Fruit fly (Drosophila melanogaster) whole organism, embryonic: Measurements from ENCODE around the gene CG15543.

ENCODE experiments used
- Asciz ChIP-seq: fragments of 200-800 bp; sonication (Bioruptor generic); optimal IDR thresholded peaks from 2 replicates; lab custom pipeline; 2017; ENCODE audit warnings: missing biosample characterization, mild to moderate bottlenecking, missing genetic modification characterization, missing genetic modification reagents
- Atf-2 ChIP-seq: fragments of 200-800 bp; sonication (Bioruptor generic); optimal IDR thresholded peaks from 2 replicates; lab custom pipeline; 2016; ENCODE audit warnings: missing biosample characterization, missing genetic modification characterization
- CG10462 ChIP-seq: fragments of 200-800 bp; sonication (Bioruptor generic); optimal IDR thresholded peaks from 2 replicates; lab custom pipeline; 2016; ENCODE audit warnings: missing biosample characterization, missing genetic modification characterization
- CG11093 ChIP-seq: fragments of 200-800 bp; sonication (Bioruptor generic); IDR thresholded peaks from 3 replicates; pipeline ENCODE4 v1.3.6; 2022; ENCODE audit warnings: missing biosample characterization, missing genetic modification characterization
- CG12299 ChIP-seq: fragments of 200-800 bp; sonication (Bioruptor generic); optimal IDR thresholded peaks from 2 replicates; lab custom pipeline; 2018; ENCODE audit warnings: missing biosample characterization, mild to moderate bottlenecking, missing genetic modification characterization
- CG14710 ChIP-seq: fragments of 200-800 bp; sonication (Bioruptor generic); optimal IDR thresholded peaks from 3 replicates; lab custom pipeline; 2019; ENCODE audit warnings: missing biosample characterization, mild to moderate bottlenecking, missing genetic modification characterization, moderate library complexity
- CG14965 ChIP-seq: fragments of 200-800 bp; sonication (Bioruptor generic); optimal IDR thresholded peaks from 2 replicates; lab custom pipeline; 2016; ENCODE audit warnings: missing biosample characterization, missing genetic modification characterization, borderline replicate concordance
- CG15269 ChIP-seq: fragments of 200-800 bp; sonication (Bioruptor generic); optimal IDR thresholded peaks from 2 replicates; lab custom pipeline; 2018; ENCODE audit warnings: missing biosample characterization, mild to moderate bottlenecking, missing genetic modification characterization, moderate library complexity
- CG1647 ChIP-seq: fragments of 200-800 bp; sonication (Bioruptor generic); optimal IDR thresholded peaks from 3 replicates; lab custom pipeline; 2016; ENCODE audit warnings: missing biosample characterization, missing genetic modification characterization
- CG16779 ChIP-seq: fragments of 200-800 bp; sonication (Bioruptor generic); IDR thresholded peaks from 2 replicates; pipeline ENCODE4 v1.3.6; 2022; ENCODE audit warnings: missing biosample characterization, missing genetic modification characterization
- CG17361 ChIP-seq: fragments of 200-800 bp; sonication (Bioruptor generic); IDR thresholded peaks from 3 replicates; pipeline ENCODE4 v1.3.6; 2022; ENCODE audit warnings: missing biosample characterization, missing genetic modification characterization
- CG3838 ChIP-seq: fragments of 200-800 bp; sonication (Bioruptor generic); optimal IDR thresholded peaks from 3 replicates; lab custom pipeline; 2016; ENCODE audit warnings: missing biosample characterization, missing genetic modification characterization
- CG4617 ChIP-seq: fragments of 200-800 bp; sonication (Bioruptor generic); optimal IDR thresholded peaks from 3 replicates; lab custom pipeline; 2016; ENCODE audit warnings: missing biosample characterization, missing genetic modification characterization, borderline replicate concordance
- CG7745 ChIP-seq: fragments of 200-800 bp; sonication (Bioruptor generic); optimal IDR thresholded peaks from 2 replicates; lab custom pipeline; 2018; ENCODE audit warnings: missing biosample characterization, mild to moderate bottlenecking, missing genetic modification characterization, moderate library complexity
- CG7987 ChIP-seq: fragments of 200-800 bp; sonication (Bioruptor generic); optimal IDR thresholded peaks from 2 replicates; lab custom pipeline; 2018; ENCODE audit warnings: missing biosample characterization, mild to moderate bottlenecking, missing genetic modification characterization, moderate library complexity
- CG8478 ChIP-seq: fragments of >200 bp; optimal IDR thresholded peaks from 2 replicates; lab custom pipeline; 2018
- CG8924 ChIP-seq: fragments of 200-800 bp; optimal IDR thresholded peaks from 3 replicates; lab custom pipeline; 2019; ENCODE audit warnings: missing biosample characterization, mild to moderate bottlenecking, missing genetic modification characterization, moderate library complexity
- CTCF ChIP-seq: fragments of 200-800 bp; sonication (Bioruptor generic); optimal IDR thresholded peaks from 2 replicates; lab custom pipeline; 2017; ENCODE audit warnings: missing biosample characterization, mild to moderate bottlenecking, missing genetic modification characterization, moderate library complexity
- Fer2 ChIP-seq: fragments of 200-800 bp; sonication (Bioruptor generic); optimal IDR thresholded peaks from 2 replicates; lab custom pipeline; 2018; ENCODE audit warnings: missing biosample characterization, mild to moderate bottlenecking, missing genetic modification characterization, moderate library complexity
- Hr51 ChIP-seq, 2 experiments: fragments of 200-800 bp; sonication (Bioruptor generic); optimal IDR thresholded peaks; 2 replicates in 1 of 2; 3 replicates in 1 of 2; lab custom pipeline; 2016 to 2018; ENCODE audit warnings: missing biosample characterization in 2 of 2, missing genetic modification characterization in 2 of 2, mild to moderate bottlenecking in 1 of 2, moderate library complexity in 1 of 2
- Nf-YC ChIP-seq: fragments of 200-800 bp; optimal IDR thresholded peaks from 3 replicates; lab custom pipeline; 2019; ENCODE audit warnings: missing biosample characterization, mild to moderate bottlenecking, missing genetic modification characterization, moderate library complexity
- Ravus ChIP-seq: fragments of 200-800 bp; sonication (Bioruptor generic); IDR thresholded peaks from 2 replicates; pipeline ENCODE4 v1.3.6; 2022; ENCODE audit warnings: missing biosample characterization, missing genetic modification characterization
- Sin3A ChIP-seq: fragments of >200 bp; optimal IDR thresholded peaks from 2 replicates; lab custom pipeline; 2018
- TFAM ChIP-seq: fragments of 200-800 bp; sonication (Bioruptor generic); optimal IDR thresholded peaks from 2 replicates; lab custom pipeline; 2017; ENCODE audit warnings: missing biosample characterization, missing genetic modification characterization, inconsistent platforms
- bbx ChIP-seq: fragments of 200-800 bp; sonication (Bioruptor generic); IDR thresholded peaks from 2 replicates; pipeline ENCODE4 v1.3.6; 2022; ENCODE audit warnings: missing biosample characterization, missing genetic modification characterization; ENCODE audit not compliant: partially characterized antibody
- chn ChIP-seq: fragments of 200-800 bp; sonication (Bioruptor generic); optimal IDR thresholded peaks from 2 replicates; lab custom pipeline; 2016; ENCODE audit warnings: missing biosample characterization, missing genetic modification characterization
- ems ChIP-seq: fragments of 200-800 bp; sonication (Bioruptor generic); optimal IDR thresholded peaks from 3 replicates; lab custom pipeline; 2016; ENCODE audit warnings: missing biosample characterization, missing genetic modification characterization
- ewg ChIP-seq: fragments of 200-800 bp; sonication (Bioruptor generic); optimal IDR thresholded peaks from 3 replicates; lab custom pipeline; 2017; ENCODE audit warnings: mild to moderate bottlenecking, missing biosample characterization, missing genetic modification reagents, missing genetic modification characterization
- fd64A ChIP-seq: fragments of 200-800 bp; sonication (Bioruptor generic); optimal IDR thresholded peaks from 3 replicates; lab custom pipeline; 2018; ENCODE audit warnings: missing biosample characterization, mild to moderate bottlenecking, missing genetic modification characterization
- jigr1 ChIP-seq: fragments of 200-800 bp; sonication (Bioruptor generic); IDR thresholded peaks from 3 replicates; pipeline ENCODE4 v1.3.6; 2022; ENCODE audit warnings: missing biosample characterization, missing genetic modification characterization
- kni ChIP-seq: fragments of 200-800 bp; sonication (Bioruptor generic); optimal IDR thresholded peaks from 3 replicates; lab custom pipeline; 2017; ENCODE audit warnings: mild to moderate bottlenecking, missing biosample characterization, missing genetic modification reagents, missing genetic modification characterization
- maf-S ChIP-seq: fragments of 200-800 bp; sonication (Bioruptor generic); optimal IDR thresholded peaks from 2 replicates; lab custom pipeline; 2016; ENCODE audit warnings: missing biosample characterization, missing genetic modification characterization
- odd ChIP-seq: fragments of 200-800 bp; sonication (Bioruptor generic); optimal IDR thresholded peaks from 2 replicates; lab custom pipeline; 2017; ENCODE audit warnings: missing biosample characterization, mild to moderate bottlenecking, missing genetic modification characterization
- phol ChIP-seq: fragments of 200-800 bp; sonication (Bioruptor generic); optimal IDR thresholded peaks from 3 replicates; lab custom pipeline; 2018; ENCODE audit warnings: missing biosample characterization, mild to moderate bottlenecking, missing genetic modification characterization, moderate library complexity
- prd ChIP-seq, 3 experiments: fragments of >200 bp in 2 of 3; fragments of 200-800 bp in 1 of 3; sonication (Bioruptor generic) in 1 of 3; optimal IDR thresholded peaks in 2 of 3; IDR thresholded peaks in 1 of 3; 2 replicates in 2 of 3; 3 replicates in 1 of 3; pipeline versions ENCODE4 v1.3.6 to Lab custom; 2017 to 2022; ENCODE audit warnings: missing biosample characterization in 1 of 3, missing genetic modification characterization in 1 of 3
- row ChIP-seq: fragments of 200-800 bp; sonication (Bioruptor generic); IDR thresholded peaks from 3 replicates; pipeline ENCODE4 v1.3.6; 2022; ENCODE audit warnings: missing biosample characterization, missing genetic modification characterization
- run ChIP-seq: fragments of 200-800 bp; sonication (Bioruptor generic); optimal IDR thresholded peaks from 3 replicates; lab custom pipeline; 2018; ENCODE audit warnings: missing biosample characterization, mild to moderate bottlenecking, missing genetic modification characterization
- seq ChIP-seq: fragments of 200-800 bp; sonication (Bioruptor generic); IDR thresholded peaks from 2 replicates; pipeline ENCODE4 v1.3.6; 2022; ENCODE audit warnings: missing biosample characterization, missing genetic modification characterization
- sima ChIP-seq: fragments of 200-800 bp; sonication (Bioruptor generic); optimal IDR thresholded peaks from 2 replicates; lab custom pipeline; 2016; ENCODE audit warnings: missing biosample characterization, missing genetic modification characterization
- ttk ChIP-seq: fragments of 200-800 bp; sonication (Bioruptor generic); IDR thresholded peaks from 2 replicates; pipeline ENCODE4 v2.1.2; 2022; ENCODE audit warnings: missing biosample characterization, missing genetic modification characterization
- tup ChIP-seq: fragments of 200-800 bp; sonication (Bioruptor generic); optimal IDR thresholded peaks from 2 replicates; lab custom pipeline; 2016; ENCODE audit warnings: missing biosample characterization, mild to moderate bottlenecking, missing genetic modification characterization, moderate library complexity
- twi ChIP-seq: fragments of 200-800 bp; optimal IDR thresholded peaks from 2 replicates; lab custom pipeline; 2019; ENCODE audit warnings: missing biosample characterization, mild to moderate bottlenecking, missing genetic modification characterization, moderate library complexity
- unpg ChIP-seq: fragments of 200-800 bp; sonication (Bioruptor generic); optimal IDR thresholded peaks from 3 replicates; lab custom pipeline; 2018; ENCODE audit warnings: missing biosample characterization, mild to moderate bottlenecking, missing genetic modification characterization, moderate library complexity
- vfl ChIP-seq: fragments of 200-800 bp; sonication (Bioruptor generic); optimal IDR thresholded peaks from 2 replicates; lab custom pipeline; 2016; ENCODE audit warnings: missing biosample characterization, missing genetic modification characterization
- vvl ChIP-seq: fragments of 200-800 bp; sonication (Bioruptor generic); IDR thresholded peaks from 2 replicates; pipeline ENCODE4 v1.3.6; 2022; ENCODE audit warnings: missing biosample characterization, missing genetic modification characterization
- yki ChIP-seq: fragments of >200 bp; optimal IDR thresholded peaks from 3 replicates; lab custom pipeline; 2018
- zf30C ChIP-seq: fragments of 200-800 bp; sonication (Bioruptor generic); optimal IDR thresholded peaks from 3 replicates; lab custom pipeline; 2018; ENCODE audit warnings: missing biosample characterization, mild to moderate bottlenecking, missing genetic modification characterization

CG15543 gene

DNA sequence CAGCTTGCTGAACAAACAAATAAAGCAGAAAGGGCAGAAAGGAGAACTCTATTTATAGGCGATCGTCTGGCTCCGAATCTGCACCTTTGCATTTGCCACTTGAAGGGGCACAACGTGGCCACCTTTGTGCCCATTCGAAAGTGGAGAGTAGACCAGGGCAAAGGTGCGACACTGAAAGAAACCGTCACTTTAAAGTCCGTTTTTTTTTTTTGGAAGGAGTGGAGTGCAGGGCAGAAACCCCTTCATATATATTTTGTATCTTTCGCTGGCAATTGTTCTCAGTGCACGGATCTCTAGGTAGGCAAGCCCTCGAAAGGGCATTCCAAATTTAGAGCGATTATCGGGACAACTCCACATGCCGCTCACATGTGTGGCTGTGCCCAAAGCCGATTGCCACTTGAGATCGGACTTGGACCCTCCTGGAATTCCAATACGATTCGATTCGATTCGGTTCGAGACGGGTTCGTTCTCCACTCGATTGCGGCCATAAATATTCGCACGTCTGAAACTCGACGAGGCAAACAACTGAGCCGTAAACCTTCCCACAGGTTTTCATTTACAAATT, 27.5 kb downstream of the CG15543 start (continued):
- TF ChIP-seq Atf-2 (GFP tag; lab: Kevin White, UChicago): peak; percentile 15
- peak; percentile 93 for TF ChIP-seq zf30C (GFP tag; lab: Kevin White, UChicago)
- TF ChIP-seq CG10462 (GFP tag; lab: Kevin White, UChicago): no peak
- no peak for TF ChIP-seq ems (GFP tag; lab: Kevin White, UChicago)
- TF ChIP-seq vvl (GFP tag; lab: Robert Waterston, UW): no peak
- no peak for TF ChIP-seq CG17361
- TF ChIP-seq yki (lab: Kevin White, UChicago): no peak
- TF ChIP-seq row (GFP tag; lab: Robert Waterston, UW): peak; percentile 50; the same call in 1 of the 3 replicates
- no peak for TF ChIP-seq Ravus (GFP tag; lab: Robert Waterston, UW)
- TF ChIP-seq Asciz (GFP tag; lab: Kevin White, UChicago): no peak
- no peak for TF ChIP-seq TFAM
- TF ChIP-seq maf-S (GFP tag; lab: Kevin White, UChicago): no peak
- TF ChIP-seq CG7987 (GFP tag; lab: Kevin White, UChicago): no peak
- TF ChIP-seq CG14710 (tag; lab: Kevin White, UChicago): peak; percentile 10
- peak; percentile 31 for TF ChIP-seq chn (GFP tag; lab: Kevin White, UChicago)
- no peak for TF ChIP-seq prd (optimal IDR thresholded peaks at IDR 0.05; lab: Kevin White, UChicago)
- peak; percentile 48; the same call in 2 of the 3 replicates for TF ChIP-seq prd (GFP tag; IDR thresholded peaks at IDR 0.05; lab: Robert Waterston, UW)
- TF ChIP-seq Fer2 (tag; lab: Kevin White, UChicago): no peak
- peak; percentile 99 for TF ChIP-seq twi (tag; lab: Kevin White, UChicago)
- no peak for TF ChIP-seq tup (GFP tag; lab: Kevin White, UChicago)

DNA sequence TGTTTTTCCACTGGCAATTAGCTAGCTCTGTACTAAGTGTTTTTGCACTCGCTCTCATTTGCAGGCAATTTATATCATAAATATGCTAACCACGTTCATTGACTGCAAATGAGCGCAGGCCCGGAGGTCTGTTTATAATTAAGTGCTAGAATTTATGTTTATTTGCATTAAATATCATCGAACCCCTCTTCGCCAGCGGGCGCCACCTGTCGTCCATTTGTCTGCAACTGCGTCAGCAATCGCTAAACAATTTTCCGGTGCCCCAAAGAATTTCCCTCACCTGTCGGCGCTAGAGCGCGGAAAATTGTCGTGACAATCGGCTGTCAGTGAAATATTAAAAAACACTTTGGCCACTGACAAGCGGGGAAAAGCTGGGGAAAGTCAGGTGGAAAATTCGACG, 28.0 kb downstream of the CG15543 start:
- TF ChIP-seq CG12299 (no peak), CTCF (GFP tag; lab: Kevin White, UChicago) (peak; percentile 81)

dm6 chr3R:30772779-30773546, 30.3 kb downstream of the CG15543 start:
- TF ChIP-seq odd (GFP tag; lab: Kevin White, UChicago): no peak
- no peak for TF ChIP-seq vfl (GFP tag; lab: Kevin White, UChicago)
- peak; percentile 6 for TF ChIP-seq unpg (GFP tag; lab: Kevin White, UChicago)
- no peak for TF ChIP-seq ewg (GFP tag; lab: Kevin White, UChicago)
- TF ChIP-seq fd64A (GFP tag; lab: Kevin White, UChicago): no peak
- no peak for TF ChIP-seq CG4617
- TF ChIP-seq CG15269 (tag; lab: Kevin White, UChicago): no peak
- no peak for TF ChIP-seq CG11093 (GFP tag; lab: Robert Waterston, UW)
- no peak for TF ChIP-seq CG8924
- TF ChIP-seq bbx (GFP tag; lab: Robert Waterston, UW): no peak
- no peak for TF ChIP-seq CG7745 (tag; lab: Kevin White, UChicago)
- no peak for TF ChIP-seq kni
- TF ChIP-seq CG14965 (GFP tag; lab: Kevin White, UChicago): no peak
- TF ChIP-seq Nf-YC (tag; lab: Kevin White, UChicago): peak; percentile 46
- TF ChIP-seq Ravus (GFP tag; lab: Robert Waterston, UW): no peak
- no peak for TF ChIP-seq sima (GFP tag; lab: Kevin White, UChicago)
- no peak for TF ChIP-seq Hr51 (GFP tag; optimal IDR thresholded peaks at IDR 0.05; lab: Kevin White, UChicago)
- no peak for TF ChIP-seq CG1647 (GFP tag; lab: Kevin White, UChicago)
- TF ChIP-seq ttk (GFP tag; lab: Robert Waterston, UW): no peak
- TF ChIP-seq phol (tag; lab: Kevin White, UChicago): no peak
- no peak for TF ChIP-seq seq (GFP tag; lab: Robert Waterston, UW)
- TF ChIP-seq CG16779: no peak
- TF ChIP-seq CG8478 (lab: Kevin White, UChicago): no peak
- no peak for TF ChIP-seq Sin3A (lab: Kevin White, UChicago)
- TF ChIP-seq run (tag; lab: Kevin White, UChicago): no peak
- TF ChIP-seq CG3838 (GFP tag; lab: Kevin White, UChicago): no peak
- TF ChIP-seq jigr1: no peak
